Fruit fly (Drosophila melanogaster): Measurements from ENCODE around the gene CG42834.

- TF ChIP-seq Dll (optimal IDR thresholded peaks at IDR 0.05) (no peak), CG8478 (optimal IDR thresholded peaks at IDR 0.05) (no peak), pan (optimal IDR thresholded peaks at IDR 0.05) (no peak), EcR (GFP tag; optimal IDR thresholded peaks at IDR 0.05) (no peak)
Measured at dm6 chr3R:17371094-17371493, 47.5 kb upstream of the CG42834 start.

Measured in whole organism.